Worm (Caenorhabditis elegans): Measurements from ENCODE around the gene R12B2.7.

R12B2.7 gene

ce11 chrIII:5769726-5770235 lies 45.1 kb upstream of the R12B2.7 start, which contains the start of gene cutl-23 (continued):
- 0 out of 2 replicates have a peak, but pooled peaks have one; percentile 54 for TF ChIP-seq Y105C5A.15 (GFP tag; IDR thresholded peaks at IDR 0.05)
- peak; percentile 77 for TF ChIP-seq mes-2 (tag; optimal IDR thresholded peaks at IDR 0.05; ENCODE audit: poor library complexity, severe bottlenecking)
- no peak for TF ChIP-seq tag-97 (GFP tag; IDR thresholded peaks at IDR 0.05)
- no peak for TF ChIP-seq sdz-12 (GFP tag; optimal IDR thresholded peaks at IDR 0.05)
- no peak for TF ChIP-seq zag-1 (tag; optimal IDR thresholded peaks at IDR 0.05)
- no peak for TF ChIP-seq ama-1 (optimal IDR thresholded peaks at IDR 0.05)
- no peak for TF ChIP-seq nhr-111 (GFP tag; optimal IDR thresholded peaks at IDR 0.05)
- TF ChIP-seq Y75B8A.6 (GFP tag; IDR thresholded peaks at IDR 0.05): no peak
- no peak for TF ChIP-seq T20F7.1 (GFP tag; optimal IDR thresholded peaks at IDR 0.05)
- no peak for TF ChIP-seq ZK337.2 (GFP tag; IDR thresholded peaks at IDR 0.05)
- TF ChIP-seq ceh-20 (GFP tag; IDR thresholded peaks at IDR 0.05): 0 out of 2 replicates have a peak, but pooled peaks have one; percentile 30
- TF ChIP-seq nhr-41 (GFP tag; IDR thresholded peaks at IDR 0.05): no peak
- no peak for TF ChIP-seq lin-29 (GFP tag; IDR thresholded peaks at IDR 0.05)
- TF ChIP-seq daf-16 (GFP tag; optimal IDR thresholded peaks at IDR 0.05): peak in 1 of 2 experiments; percentile 34
- TF ChIP-seq daf-16 (tag; optimal IDR thresholded peaks at IDR 0.05): no peak
- TF ChIP-seq mxl-3 (GFP tag; optimal IDR thresholded peaks at IDR 0.05): peak; percentile 51
- peak; percentile 86 for TF ChIP-seq lim-7 (GFP tag; IDR thresholded peaks at IDR 0.05)
- TF ChIP-seq ztf-11 (tag; optimal IDR thresholded peaks at IDR 0.05): no peak
- no peak for TF ChIP-seq nhr-28 (tag; optimal IDR thresholded peaks at IDR 0.05)
- TF ChIP-seq unc-62 (GFP tag; optimal IDR thresholded peaks at IDR 0.05 in 1 of 2): no peak
- TF ChIP-seq unc-62 (tag; optimal IDR thresholded peaks at IDR 0.05): no peak
- TF ChIP-seq egl-27 (tag; optimal IDR thresholded peaks at IDR 0.05): no peak
- peak; percentile 71; the same call in 1 of the 2 replicates for TF ChIP-seq D1046.2 (GFP tag; IDR thresholded peaks at IDR 0.05)
- TF ChIP-seq aly-2 (tag; optimal IDR thresholded peaks at IDR 0.05): no peak
- no peak for TF ChIP-seq ceh-28 (tag; optimal IDR thresholded peaks at IDR 0.05)
- TF ChIP-seq mdt-29 (GFP tag; IDR thresholded peaks at IDR 0.05): no peak
- no peak for TF ChIP-seq snpc-4 (tag; optimal IDR thresholded peaks at IDR 0.05)
- TF ChIP-seq hmg-1.1 (GFP tag; IDR thresholded peaks at IDR 0.05): peak; percentile 49; the same call in 1 of the 2 replicates
- TF ChIP-seq hlh-11 (tag; optimal IDR thresholded peaks at IDR 0.05): peak; percentile 19
- TF ChIP-seq vab-7 (GFP tag; IDR thresholded peaks at IDR 0.05): peak; percentile 86
- no peak for TF ChIP-seq zfp-2 (tag; optimal IDR thresholded peaks at IDR 0.05)
- TF ChIP-seq lsy-2 (tag; optimal IDR thresholded peaks at IDR 0.05): no peak
- no peak for TF ChIP-seq mdl-1 (tag; optimal IDR thresholded peaks at IDR 0.05)
- peak; percentile 65 for TF ChIP-seq snpc-1.2 (GFP tag; IDR thresholded peaks at IDR 0.05)
- no peak for TF ChIP-seq mxl-2 (GFP tag; conservative IDR thresholded peaks at IDR 0.05)
- peak; percentile 80; the same call in 1 of the 2 replicates for TF ChIP-seq F26F4.8 (GFP tag; conservative IDR thresholded peaks at IDR 0.05)
- peak; percentile 61; the same call in 1 of the 2 replicates for TF ChIP-seq ceh-44 (GFP tag; IDR thresholded peaks at IDR 0.05)
- peak; percentile 35 for TF ChIP-seq Y5F2A.4 (GFP tag; optimal IDR thresholded peaks at IDR 0.05)
- peak; percentile 24; the same call in 1 of the 2 replicates for TF ChIP-seq dmd-6 (GFP tag; IDR thresholded peaks at IDR 0.05)
- no peak for TF ChIP-seq php-3 (GFP tag; IDR thresholded peaks at IDR 0.05)
- TF ChIP-seq nhr-42 (GFP tag; IDR thresholded peaks at IDR 0.05): no peak
- TF ChIP-seq nhr-25 (tag; optimal IDR thresholded peaks at IDR 0.05; ENCODE audit: borderline replicate concordance, insufficient read depth): no peak
- TF ChIP-seq nhr-48 (tag; optimal IDR thresholded peaks at IDR 0.05): no peak
- TF ChIP-seq saeg-2 (GFP tag; IDR thresholded peaks at IDR 0.05): no peak
- TF ChIP-seq ceh-62 (tag; optimal IDR thresholded peaks at IDR 0.05): no peak
- no peak for TF ChIP-seq ZK546.5 (tag; optimal IDR thresholded peaks at IDR 0.05)
- no peak for TF ChIP-seq cey-2 (tag; optimal IDR thresholded peaks at IDR 0.05; ENCODE audit: borderline replicate concordance, insufficient read depth)
- no peak for TF ChIP-seq lin-39 (tag; optimal IDR thresholded peaks at IDR 0.05)
- no peak for TF ChIP-seq mep-1 (tag; optimal IDR thresholded peaks at IDR 0.05)
- TF ChIP-seq nhr-237 (tag; optimal IDR thresholded peaks at IDR 0.05): no peak
- no peak for TF ChIP-seq lin-38 (GFP tag; IDR thresholded peaks at IDR 0.05)

All from whole organism, L4 larva.